Fruit fly (Drosophila melanogaster): ENCODE results near the gene CG3527.

The CG3527 gene

dm6 chrX:4507121-4507520 lies 44.7 kb upstream of the CG3527 start (continued):
- peak; percentile 69 for TF ChIP-seq unpg (GFP tag; optimal IDR thresholded peaks at IDR 0.05)
- peak; percentile 77 for TF ChIP-seq Awh (GFP tag; IDR thresholded peaks at IDR 0.05)
- peak; percentile 46 for TF ChIP-seq CG18262 (tag; optimal IDR thresholded peaks at IDR 0.05)
- peak; percentile 83; the same call in 2 of the 3 replicates for TF ChIP-seq CG11456 (GFP tag; IDR thresholded peaks at IDR 0.05)
- 0 out of 2 replicates have a peak, but pooled peaks have one; percentile 7 for TF ChIP-seq ap (GFP tag; IDR thresholded peaks at IDR 0.05)
- peak; percentile 44; the same call in 1 of the 2 replicates for TF ChIP-seq NFAT (GFP tag; IDR thresholded peaks at IDR 0.05)
- TF ChIP-seq chn (GFP tag; optimal IDR thresholded peaks at IDR 0.05), result peak; percentile 71
- peak; percentile 62 for TF ChIP-seq E2f1 (GFP tag; IDR thresholded peaks at IDR 0.05)
- TF ChIP-seq CG1602 (GFP tag; optimal IDR thresholded peaks at IDR 0.05), result peak; percentile 54
- peak; percentile 13 for TF ChIP-seq Bdp1 (GFP tag; optimal IDR thresholded peaks at IDR 0.05)
- no peak for TF ChIP-seq CG7928 (GFP tag; optimal IDR thresholded peaks at IDR 0.05)
- TF ChIP-seq CkIIα-i1 (GFP tag; IDR thresholded peaks at IDR 0.05), result no peak
- peak; percentile 3 for TF ChIP-seq CG14710 (tag; optimal IDR thresholded peaks at IDR 0.05)
- TF ChIP-seq Camta (GFP tag; optimal IDR thresholded peaks at IDR 0.05), result peak; percentile 42
- TF ChIP-seq Blimp-1 (GFP tag; optimal IDR thresholded peaks at IDR 0.05), result peak; percentile 14
- no peak for TF ChIP-seq sr (GFP tag; IDR thresholded peaks at IDR 0.05)
- no peak for TF ChIP-seq CG7357 (GFP tag; IDR thresholded peaks at IDR 0.05)
- peak; percentile 39 for TF ChIP-seq lab (GFP tag; optimal IDR thresholded peaks at IDR 0.05)
- TF ChIP-seq bsh (GFP tag; optimal IDR thresholded peaks at IDR 0.05), result peak; percentile 11 to 67
- TF ChIP-seq crc (GFP tag; optimal IDR thresholded peaks at IDR 0.05), result peak; percentile 3
- peak; percentile 47 for TF ChIP-seq lmd (GFP tag; IDR thresholded peaks at IDR 0.05)
- TF ChIP-seq CG15269 (tag; optimal IDR thresholded peaks at IDR 0.05), result peak; percentile 49
- peak; percentile 44 to 84 for TF ChIP-seq chif (GFP tag; optimal IDR thresholded peaks at IDR 0.05)
- TF ChIP-seq zfh1 (GFP tag; IDR thresholded peaks at IDR 0.05), result peak; percentile 77
- peak; percentile 52 to 69 for TF ChIP-seq dpn (GFP tag; optimal IDR thresholded peaks at IDR 0.05)
- TF ChIP-seq ttk (GFP tag; IDR thresholded peaks at IDR 0.05), result peak; percentile 28; the same call in 1 of the 2 replicates
- TF ChIP-seq fu2 (GFP tag; optimal IDR thresholded peaks at IDR 0.05), result no peak
- TF ChIP-seq Deaf1 (tag; optimal IDR thresholded peaks at IDR 0.05), result no peak
- peak; percentile 37 for TF ChIP-seq Elba2 (GFP tag; optimal IDR thresholded peaks at IDR 0.05)
- peak; percentile 70; the same call in 2 of the 3 replicates for TF ChIP-seq ase (GFP tag; IDR thresholded peaks at IDR 0.05)
- peak; percentile 53 for TF ChIP-seq gsb-n (tag; optimal IDR thresholded peaks at IDR 0.05)
- TF ChIP-seq CG16815 (GFP tag; optimal IDR thresholded peaks at IDR 0.05), result peak; percentile 30
- TF ChIP-seq Sry-β (GFP tag; optimal IDR thresholded peaks at IDR 0.05), result peak; percentile 8
- TF ChIP-seq insv (GFP tag; optimal IDR thresholded peaks at IDR 0.05), result peak in 1 of 2 experiments; percentile 34
- TF ChIP-seq oc (tag; optimal IDR thresholded peaks at IDR 0.05), result no peak
- TF ChIP-seq Rfx (GFP tag; IDR thresholded peaks at IDR 0.05), result peak; percentile 66
- no peak; the same call in 2 of the 3 replicates for TF ChIP-seq CG11093 (GFP tag; IDR thresholded peaks at IDR 0.05)
- no peak for TF ChIP-seq schlank (tag; optimal IDR thresholded peaks at IDR 0.05)
- TF ChIP-seq pita (GFP tag; optimal IDR thresholded peaks at IDR 0.05), result no peak
- TF ChIP-seq CG14965 (GFP tag; optimal IDR thresholded peaks at IDR 0.05; ENCODE audit: borderline replicate concordance), result peak; percentile 97
- TF ChIP-seq crol (GFP tag; IDR thresholded peaks at IDR 0.05), result no peak
- peak; percentile 8 for TF ChIP-seq CG10209 (GFP tag; optimal IDR thresholded peaks at IDR 0.05)
- no peak for TF ChIP-seq CG1832 (GFP tag; optimal IDR thresholded peaks at IDR 0.05)
- TF ChIP-seq aop (GFP tag; IDR thresholded peaks at IDR 0.05), result no peak
- TF ChIP-seq Oli (tag; optimal IDR thresholded peaks at IDR 0.05), result peak; percentile 46
- TF ChIP-seq ranshi (GFP tag; IDR thresholded peaks at IDR 0.05), result no peak
- peak; percentile 21 to 54 for TF ChIP-seq Pdp1 (GFP tag; optimal IDR thresholded peaks at IDR 0.05)
- peak; percentile 33 for TF ChIP-seq CG4730 (GFP tag; IDR thresholded peaks at IDR 0.05)
- no peak for TF ChIP-seq CG13123 (GFP tag; optimal IDR thresholded peaks at IDR 0.05)
- TF ChIP-seq gem (tag; optimal IDR thresholded peaks at IDR 0.05), result peak; percentile 45
- peak; percentile 55; the same call in 1 of the 2 replicates for TF ChIP-seq CG1024 (GFP tag; IDR thresholded peaks at IDR 0.05)
